Fruit fly (Drosophila melanogaster): ENCODE measurements around the gene CG31038.
A peak's percentile ranks its signal among the peaks of the same experiment; 100 is the strongest.

DNA sequence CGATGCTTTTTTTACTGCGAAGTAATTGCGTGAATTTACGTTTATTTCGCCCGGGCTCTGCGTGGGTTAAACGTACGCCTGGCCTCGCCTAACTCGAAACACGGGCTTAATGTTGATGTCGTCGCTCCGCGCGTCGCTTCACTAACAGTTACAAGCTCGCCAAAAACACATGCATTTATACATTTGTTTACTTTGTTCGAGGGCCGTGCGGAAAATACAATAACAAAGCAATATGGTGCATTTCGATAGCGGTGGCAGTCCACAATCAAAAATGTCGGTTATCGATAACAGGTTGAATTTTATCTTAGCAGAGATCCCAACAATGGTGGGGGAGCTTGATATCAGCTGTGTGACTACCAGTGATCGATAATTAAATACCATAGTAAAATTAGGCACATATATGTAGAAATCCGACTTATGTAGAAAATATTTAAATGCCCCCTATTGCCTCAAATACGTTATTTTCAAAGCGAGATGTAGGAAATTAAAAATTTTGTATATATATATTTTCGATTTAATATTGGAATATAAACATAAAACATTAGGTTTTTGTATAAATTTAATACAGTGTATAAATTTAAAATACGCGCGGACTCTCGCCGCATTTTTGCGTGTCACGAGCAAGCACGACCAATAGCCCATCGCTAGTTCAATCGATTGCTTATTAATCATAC is 8.0 kb upstream of the CG31038 start, which contains the start of gene Zip99C:
- TF ChIP-seq CTCF (optimal IDR thresholded peaks at IDR 0.05) (peak; percentile 22 to 47), CG8478 (optimal IDR thresholded peaks at IDR 0.05) (no peak)
